Worm (Caenorhabditis elegans) whole organism, L4 larva: ENCODE data around the gene tre-3.
A peak's percentile ranks its signal among the peaks of the same experiment; 100 is the strongest.

Experiments used
- T26A8.4 ChIP-seq: fragments of 200-800 bp; sonication (Bioruptor generic); IDR thresholded peaks from 2 replicates; pipeline ENCODE4 v1.3.6; 2022; ENCODE audit warnings: missing genetic modification characterization, missing compliant biosample characterization
- Y105C5A.15 ChIP-seq: fragments of 200-800 bp; sonication (Bioruptor generic); IDR thresholded peaks from 2 replicates; pipeline ENCODE4 v1.3.6; 2022; ENCODE audit warnings: missing genetic modification characterization, missing compliant biosample characterization
- Y75B8A.6 ChIP-seq: fragments of 200-800 bp; sonication (Bioruptor generic); IDR thresholded peaks from 2 replicates; pipeline ENCODE4 v1.3.6; 2022; ENCODE audit warnings: missing genetic modification reagents, missing genetic modification characterization, missing compliant biosample characterization
- ZK337.2 ChIP-seq: fragments of 200-800 bp; sonication (Bioruptor generic); IDR thresholded peaks from 2 replicates; pipeline ENCODE4 v1.3.6; 2022; ENCODE audit warnings: missing genetic modification reagents, missing genetic modification characterization, missing compliant biosample characterization
- arid-1 ChIP-seq: fragments of 200-800 bp; sonication (Bioruptor generic); conservative IDR thresholded peaks from 2 replicates; pipeline ENCODE4 v1.3.6; 2022; ENCODE audit warnings: missing genetic modification reagents, missing genetic modification characterization, missing compliant biosample characterization
- attf-4 ChIP-seq: sonication (generic microtip); optimal IDR thresholded peaks from 3 replicates; lab custom pipeline; 2017; ENCODE audit warnings: missing biosample characterization, missing genetic modification characterization
- cey-2 ChIP-seq: sonication (generic microtip); optimal IDR thresholded peaks from 3 replicates; lab custom pipeline; 2017; ENCODE audit warnings: missing genetic modification characterization, mild to moderate bottlenecking, missing compliant biosample characterization, antibody characterized with exemption, borderline replicate concordance; ENCODE audit not compliant: insufficient read depth
- ctbp-1 ChIP-seq: fragments of 200-800 bp; sonication (Bioruptor generic); IDR thresholded peaks from 2 replicates; pipeline ENCODE4 v1.3.6; 2022; ENCODE audit warnings: missing genetic modification reagents, missing genetic modification characterization, missing compliant biosample characterization
- dve-1 ChIP-seq: sonication (generic microtip); optimal IDR thresholded peaks from 2 replicates; lab custom pipeline; 2017; ENCODE audit warnings: antibody characterized with exemption, mild to moderate bottlenecking, missing genetic modification characterization, missing compliant biosample characterization; ENCODE audit not compliant: insufficient read depth
- egl-27 ChIP-seq: sonication (generic microtip); optimal IDR thresholded peaks from 3 replicates; lab custom pipeline; 2017; ENCODE audit warnings: missing biosample characterization, missing genetic modification reagents, missing genetic modification characterization
- egl-43 ChIP-seq: fragments of 200-800 bp; sonication (Bioruptor generic); IDR thresholded peaks from 2 replicates; pipeline ENCODE4 v1.3.6; 2022; ENCODE audit warnings: missing genetic modification reagents, missing genetic modification characterization, missing compliant biosample characterization
- fkh-10 ChIP-seq: fragments of 150-350 bp; optimal IDR thresholded peaks from 2 replicates; lab custom pipeline; 2014; ENCODE audit warnings: missing biosample characterization, missing genetic modification reagents, missing genetic modification characterization
- fos-1 ChIP-seq: fragments of 150-350 bp; optimal IDR thresholded peaks from 2 replicates; lab custom pipeline; 2014; ENCODE audit warnings: missing biosample characterization, missing genetic modification characterization
- gei-8 ChIP-seq: fragments of 200-800 bp; sonication (Bioruptor generic); optimal IDR thresholded peaks from 2 replicates; lab custom pipeline; 2018; ENCODE audit warnings: mild to moderate bottlenecking, missing genetic modification characterization, missing compliant biosample characterization
- hlh-11 ChIP-seq: fragments of 200-800 bp; sonication (Bioruptor generic); optimal IDR thresholded peaks from 2 replicates; lab custom pipeline; 2018; ENCODE audit warnings: mild to moderate bottlenecking, missing genetic modification characterization, missing compliant biosample characterization
- hlh-30 ChIP-seq: sonication (generic microtip); optimal IDR thresholded peaks from 2 replicates; lab custom pipeline; 2017; ENCODE audit warnings: antibody characterized with exemption, mild to moderate bottlenecking, missing genetic modification characterization, missing compliant biosample characterization; ENCODE audit not compliant: insufficient read depth
- jun-1 ChIP-seq: fragments of 150-350 bp; optimal IDR thresholded peaks from 2 replicates; lab custom pipeline; 2014; ENCODE audit warnings: missing biosample characterization, missing genetic modification reagents, missing genetic modification characterization
- lin-13 ChIP-seq: fragments of 150-350 bp; optimal IDR thresholded peaks from 2 replicates; lab custom pipeline; 2014; ENCODE audit warnings: missing biosample characterization, missing genetic modification reagents, missing genetic modification characterization
- lin-38 ChIP-seq: fragments of 200-800 bp; sonication (Bioruptor generic); IDR thresholded peaks from 2 replicates; pipeline ENCODE4 v1.3.6; 2022; ENCODE audit warnings: missing genetic modification reagents, missing genetic modification characterization, missing compliant biosample characterization
- lin-39 ChIP-seq: fragments of 150-350 bp; optimal IDR thresholded peaks from 2 replicates; lab custom pipeline; 2014; ENCODE audit warnings: missing biosample characterization, missing genetic modification reagents, missing genetic modification characterization
- lir-3 ChIP-seq: sonication (generic microtip); optimal IDR thresholded peaks from 2 replicates; lab custom pipeline; 2016; ENCODE audit warnings: mild to moderate bottlenecking, missing genetic modification characterization, missing compliant biosample characterization
- madf-5 ChIP-seq, 2 experiments: fragments of 200-800 bp; sonication (Bioruptor generic); IDR thresholded peaks; 2 replicates each; pipeline ENCODE4 v1.3.6; 2022; ENCODE audit warnings: missing compliant biosample characterization in 2 of 2, missing genetic modification characterization in 2 of 2
- nhr-25 ChIP-seq: sonication (generic microtip); optimal IDR thresholded peaks from 2 replicates; lab custom pipeline; 2017; ENCODE audit warnings: missing genetic modification characterization, mild to moderate bottlenecking, missing compliant biosample characterization, antibody characterized with exemption, moderate library complexity, borderline replicate concordance; ENCODE audit not compliant: insufficient read depth
- nhr-28 ChIP-seq: fragments of 150-350 bp; optimal IDR thresholded peaks from 2 replicates; lab custom pipeline; 2014; ENCODE audit warnings: missing biosample characterization, missing genetic modification characterization
- nhr-41 ChIP-seq: fragments of 200-800 bp; sonication (Bioruptor generic); IDR thresholded peaks from 2 replicates; pipeline ENCODE4 v1.3.6; 2022; ENCODE audit warnings: missing genetic modification reagents, missing genetic modification characterization, missing compliant biosample characterization
- nhr-76 ChIP-seq: fragments of 150-350 bp; optimal IDR thresholded peaks from 2 replicates; lab custom pipeline; 2014; ENCODE audit warnings: missing biosample characterization, missing genetic modification characterization
- pha-4 ChIP-seq, 2 experiments: fragments of 150-350 bp in 1 of 2; fragments of 200-800 bp in 1 of 2; sonication (Bioruptor generic) in 1 of 2; IDR thresholded peaks in 1 of 2; optimal IDR thresholded peaks in 1 of 2; 2 replicates each; pipeline versions ENCODE4 v1.3.6 to Lab custom; 2014 to 2022; ENCODE audit warnings: missing genetic modification characterization in 2 of 2, missing genetic modification reagents in 2 of 2, missing biosample characterization in 1 of 2, missing compliant biosample characterization in 1 of 2
- php-3 ChIP-seq: fragments of 200-800 bp; sonication (Bioruptor generic); IDR thresholded peaks from 2 replicates; pipeline ENCODE4 v1.3.6; 2022; ENCODE audit warnings: missing genetic modification reagents, missing genetic modification characterization, missing compliant biosample characterization
- pqm-1 ChIP-seq: sonication (generic microtip); optimal IDR thresholded peaks from 2 replicates; lab custom pipeline; 2017; ENCODE audit warnings: missing biosample characterization, missing genetic modification characterization
- rbr-2 ChIP-seq: sonication (generic microtip); optimal IDR thresholded peaks from 2 replicates; lab custom pipeline; 2016; ENCODE audit warnings: missing genotype, missing genetic modification characterization, missing compliant biosample characterization
- saeg-2 ChIP-seq: fragments of 200-800 bp; sonication (Bioruptor generic); IDR thresholded peaks from 2 replicates; pipeline ENCODE4 v1.3.6; 2022; ENCODE audit warnings: missing genetic modification reagents, missing genetic modification characterization, missing compliant biosample characterization
- tag-97 ChIP-seq: fragments of 200-800 bp; sonication (Bioruptor generic); IDR thresholded peaks from 2 replicates; pipeline ENCODE4 v1.3.6; 2022; ENCODE audit warnings: missing genetic modification characterization, missing compliant biosample characterization
- tra-1 ChIP-seq: fragments of 200-800 bp; sonication (Bioruptor generic); IDR thresholded peaks from 2 replicates; pipeline ENCODE4 v1.3.6; 2022; ENCODE audit warnings: missing genetic modification reagents, missing genetic modification characterization, missing compliant biosample characterization
- unc-62 ChIP-seq, 3 experiments: fragments of 150-350 bp in 1 of 3; sonication (generic microtip); optimal IDR thresholded peaks in 2 of 3; peaks in 1 of 3; 1 replicate in 1 of 3; 2 replicates in 2 of 3; lab custom pipeline; 2014 to 2017; ENCODE audit warnings: missing biosample characterization in 3 of 3, missing genetic modification characterization in 3 of 3, missing genetic modification reagents in 3 of 3, missing genotype in 1 of 3
- zag-1 ChIP-seq: fragments of 150-350 bp; optimal IDR thresholded peaks from 2 replicates; lab custom pipeline; 2014; ENCODE audit warnings: missing biosample characterization, missing genetic modification characterization
- zfp-3 ChIP-seq: fragments of 200-800 bp; sonication (Bioruptor generic); conservative IDR thresholded peaks from 2 replicates; pipeline ENCODE4 v1.3.6; 2022; ENCODE audit warnings: missing genetic modification reagents, missing genetic modification characterization, missing compliant biosample characterization
- zip-11 ChIP-seq: fragments of 200-800 bp; sonication (Bioruptor generic); IDR thresholded peaks from 2 replicates; pipeline ENCODE4 v1.3.6; 2022; ENCODE audit warnings: missing genetic modification characterization, missing compliant biosample characterization
- zip-2 ChIP-seq: fragments of 150-350 bp; optimal IDR thresholded peaks from 2 replicates; lab custom pipeline; 2014; ENCODE audit warnings: missing biosample characterization, missing genetic modification characterization
- ztf-11 ChIP-seq: fragments of 150-350 bp; optimal IDR thresholded peaks from 2 replicates; lab custom pipeline; 2014; ENCODE audit warnings: missing biosample characterization, missing genetic modification characterization

tre-3 gene

ce11 chrV:11677030-11677429 is 38.7 kb downstream of the tre-3 start:
- TF ChIP-seq dve-1 (tag; lab: Kevin White, UChicago) = no peak
- no peak for TF ChIP-seq php-3 (GFP tag; lab: Robert Waterston, UW)
- TF ChIP-seq gei-8 = no peak
- TF ChIP-seq rbr-2 (tag; lab: Kevin White, UChicago) = no peak
- TF ChIP-seq attf-4 (tag; lab: Kevin White, UChicago) = no peak

ce11 chrV:11676498-11676897 is 39.2 kb downstream of the tre-3 start:
- TF ChIP-seq lin-39 (tag; lab: Kevin White, UChicago) = no peak
- TF ChIP-seq hlh-11 = peak; percentile 5
- no peak for TF ChIP-seq zip-11 (GFP tag; lab: Robert Waterston, UW)
- TF ChIP-seq hlh-30 (tag; lab: Kevin White, UChicago) = peak; percentile 39
- peak; percentile 38 for TF ChIP-seq cey-2 (tag; lab: Kevin White, UChicago)
- TF ChIP-seq arid-1 = no peak
- TF ChIP-seq nhr-28 = peak; percentile 25
- peak; percentile 49; the same call in 1 of the 2 replicates for TF ChIP-seq tra-1 (GFP tag; lab: Robert Waterston, UW)
- TF ChIP-seq lin-13 (GFP tag; lab: Kevin White, UChicago) = no peak

- TF ChIP-seq zip-2 (tag; lab: Kevin White, UChicago) (no peak), lin-38 (GFP tag; lab: Robert Waterston, UW) (no peak), ZK337.2 (GFP tag; lab: Robert Waterston, UW) (no peak), T26A8.4 (GFP tag; lab: Robert Waterston, UW) (no peak), nhr-25 (tag; lab: Kevin White, UChicago) (no peak), unc-62 (GFP tag; optimal IDR thresholded peaks at IDR 0.05 in 1 of 2; lab: Kevin White, UChicago) (no peak), unc-62 (tag; optimal IDR thresholded peaks at IDR 0.05; lab: Kevin White, UChicago) (no peak), lin-13 (GFP tag; lab: Kevin White, UChicago) (no peak)
These were observed 40.1 kb downstream of the tre-3 start, which contains the start of gene ape-1 for ce11 chrV:11675638-11676037. TSS of gene ape-1 (plus strand) at chrV:11675938.

DNA sequence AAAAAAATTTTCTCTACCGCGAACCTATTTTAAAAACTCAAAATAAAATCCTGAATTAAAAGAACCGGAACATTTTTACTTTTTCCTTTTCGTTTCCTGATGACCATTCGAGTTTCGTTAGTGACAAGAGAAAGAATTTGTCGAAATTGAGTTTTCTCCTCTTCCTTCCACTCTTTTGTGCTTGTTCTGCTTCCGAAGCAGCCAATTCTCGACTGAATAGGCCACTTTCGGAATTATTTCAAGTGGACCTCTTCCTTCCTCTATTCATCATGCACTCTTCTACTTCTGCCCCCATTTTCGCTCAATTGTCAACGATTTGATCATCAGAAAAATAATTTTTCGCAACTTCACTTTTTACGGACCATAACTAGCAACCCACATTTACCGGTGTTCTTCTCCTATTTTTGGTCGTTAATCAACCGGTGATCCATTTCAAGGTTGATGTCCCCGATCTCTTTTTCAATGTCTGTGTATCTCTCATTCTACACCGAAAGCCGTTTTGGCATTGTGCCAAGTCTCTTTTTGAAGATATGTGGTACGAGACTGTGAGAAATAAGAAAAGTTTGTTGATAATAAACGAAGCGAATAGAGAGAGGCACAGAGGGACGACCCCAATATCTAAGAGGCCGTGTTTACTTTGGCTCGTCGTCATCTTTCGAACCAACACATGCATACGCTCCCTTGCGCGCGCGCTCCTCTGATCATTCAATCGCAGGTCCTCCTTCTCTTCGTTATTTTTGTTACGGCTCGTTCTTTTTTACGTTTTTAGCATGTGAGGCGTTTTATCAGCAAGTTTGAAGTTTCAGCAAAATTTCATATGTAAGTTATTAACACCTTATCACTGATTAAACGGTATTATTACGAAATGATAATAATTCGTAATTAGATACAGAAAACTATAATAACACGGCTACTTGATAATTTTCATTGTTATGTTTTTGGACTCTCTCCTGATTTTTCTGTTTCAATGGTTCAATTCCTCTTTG is 40.8 kb downstream of the tre-3 start:
- TF ChIP-seq php-3 (GFP tag; lab: Robert Waterston, UW) (no peak), jun-1 (tag; lab: Kevin White, UChicago) (no peak), ctbp-1 (GFP tag; lab: Robert Waterston, UW) (0 out of 2 replicates have a peak, but pooled peaks have one; percentile 22), saeg-2 (GFP tag; lab: Robert Waterston, UW) (no peak), hlh-30 (tag; lab: Kevin White, UChicago) (peak; percentile 51), pha-4 (GFP tag; IDR thresholded peaks at IDR 0.05; lab: Robert Waterston, UW) (no peak), pha-4 (tag; optimal IDR thresholded peaks at IDR 0.05; lab: Kevin White, UChicago) (peak; percentile 84), madf-5 (GFP tag; IDR thresholded peaks at IDR 0.05; lab: Robert Waterston, UW) (no peak), zip-2 (tag; lab: Kevin White, UChicago) (no peak), Y75B8A.6 (GFP tag; lab: Robert Waterston, UW) (no peak), zfp-3 (no peak), ZK337.2 (GFP tag; lab: Robert Waterston, UW) (no peak), ztf-11 (tag; lab: Kevin White, UChicago) (no peak), egl-43 (GFP tag; lab: Robert Waterston, UW) (no peak), fkh-10 (GFP tag; lab: Kevin White, UChicago) (peak; percentile 78), Y105C5A.15 (GFP tag; lab: Robert Waterston, UW) (no peak), zip-11 (GFP tag; lab: Robert Waterston, UW) (no peak), tag-97 (GFP tag; lab: Robert Waterston, UW) (no peak), egl-27 (tag; lab: Kevin White, UChicago) (no peak), nhr-41 (GFP tag; lab: Robert Waterston, UW) (no peak), pqm-1 (tag; lab: Kevin White, UChicago) (peak; percentile 42), unc-62 (GFP tag; optimal IDR thresholded peaks at IDR 0.05 in 1 of 2; lab: Kevin White, UChicago) (peak in 1 of 2 experiments; percentile 69), unc-62 (tag; optimal IDR thresholded peaks at IDR 0.05; lab: Kevin White, UChicago) (no peak), nhr-76 (tag; lab: Kevin White, UChicago) (no peak), dve-1 (tag; lab: Kevin White, UChicago) (no peak), lir-3 (tag; lab: Kevin White, UChicago) (no peak), hlh-11 (peak; percentile 49), fos-1 (tag; lab: Kevin White, UChicago) (no peak), arid-1 (no peak), zag-1 (tag; lab: Kevin White, UChicago) (no peak)
